Fruit fly (Drosophila melanogaster) S2 (cell line): ENCODE data around the gene CG44139.

ENCODE experiments used
- CG8478 ChIP-seq: fragments of >200 bp; optimal IDR thresholded peaks from 2 replicates; lab custom pipeline; 2018
- CTCF ChIP-seq, 2 experiments: fragments of >200 bp; optimal IDR thresholded peaks; 2 replicates each; lab custom pipeline; 2018

DNA sequence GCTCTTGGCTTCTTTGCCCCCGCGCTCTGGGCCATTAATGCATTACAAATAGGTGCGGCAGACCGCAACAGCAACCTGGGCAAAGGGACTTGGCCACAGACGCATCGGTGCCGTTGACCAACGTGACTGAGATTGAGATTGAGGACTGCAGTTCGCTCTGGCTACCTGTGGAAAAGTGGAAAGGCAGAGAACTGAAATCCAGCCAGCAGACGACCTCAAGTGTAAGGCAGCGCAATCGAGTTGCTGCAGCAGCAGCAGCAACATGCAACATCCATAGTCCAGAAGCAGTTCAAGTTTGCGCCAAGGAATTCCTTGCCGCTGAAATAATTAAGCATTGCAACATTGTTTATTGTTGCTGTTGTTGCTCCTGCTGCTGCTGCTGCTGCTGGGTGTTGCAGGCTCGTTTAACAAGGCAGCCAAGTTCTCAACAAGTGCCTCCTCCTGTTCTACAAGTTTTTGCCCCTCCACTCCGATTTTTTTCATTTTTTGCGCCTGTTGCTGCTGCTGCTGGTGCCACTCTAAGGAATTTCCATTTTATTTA lies 1.1 kb downstream of the CG44139 start:
- no peak for TF ChIP-seq CTCF (optimal IDR thresholded peaks at IDR 0.05; lab: Kevin White, UChicago)
- no peak for TF ChIP-seq CG8478 (lab: Kevin White, UChicago)
